Fruit fly (Drosophila melanogaster) whole organism, embryonic: ENCODE measurements around the gene CG43400.

Experiments
- Awh ChIP-seq: fragments of 200-800 bp; sonication (Bioruptor generic); IDR thresholded peaks from 2 replicates; pipeline ENCODE4, ENCODE4 v1.3.6; 2022; ENCODE audit warnings: missing biosample characterization, missing genetic modification characterization
- Bgb ChIP-seq: fragments of 200-800 bp; sonication (Bioruptor generic); IDR thresholded peaks from 2 replicates; pipeline ENCODE4 v1.3.6; 2022; ENCODE audit warnings: missing biosample characterization, missing genetic modification characterization; ENCODE audit not compliant: partially characterized antibody
- CG10321 ChIP-seq: fragments of 200-800 bp; sonication (Bioruptor generic); IDR thresholded peaks from 2 replicates; pipeline ENCODE4 v1.3.6; 2022; ENCODE audit warnings: missing biosample characterization, missing genetic modification characterization
- CG10565 ChIP-seq: fragments of 200-800 bp; sonication (Bioruptor generic); optimal IDR thresholded peaks from 3 replicates; lab custom pipeline; 2016; ENCODE audit warnings: missing biosample characterization, mild to moderate bottlenecking, missing genetic modification characterization
- CG11093 ChIP-seq: fragments of 200-800 bp; sonication (Bioruptor generic); IDR thresholded peaks from 3 replicates; pipeline ENCODE4 v1.3.6; 2022; ENCODE audit warnings: missing biosample characterization, missing genetic modification characterization
- CG12155 ChIP-seq: fragments of 200-800 bp; sonication (Bioruptor generic); optimal IDR thresholded peaks from 3 replicates; lab custom pipeline; 2016; ENCODE audit warnings: missing biosample characterization, missing genetic modification characterization
- CG13287 ChIP-seq: fragments of 200-800 bp; sonication (Bioruptor generic); IDR thresholded peaks from 2 replicates; pipeline ENCODE4 v1.3.6; 2022; ENCODE audit warnings: missing biosample characterization, missing genetic modification characterization; ENCODE audit not compliant: partially characterized antibody
- CG15479 ChIP-seq: fragments of 200-800 bp; sonication (Bioruptor generic); optimal IDR thresholded peaks from 3 replicates; lab custom pipeline; 2019; ENCODE audit warnings: missing biosample characterization, mild to moderate bottlenecking, missing genetic modification characterization, moderate library complexity
- CG17802 ChIP-seq: fragments of 200-800 bp; sonication (Bioruptor generic); optimal IDR thresholded peaks from 2 replicates; lab custom pipeline; 2018; ENCODE audit warnings: missing biosample characterization, mild to moderate bottlenecking, missing genetic modification characterization, moderate library complexity
- CG18476 ChIP-seq: fragments of 200-800 bp; sonication (Bioruptor generic); optimal IDR thresholded peaks from 2 replicates; lab custom pipeline; 2016; ENCODE audit warnings: missing biosample characterization, mild to moderate bottlenecking, missing genetic modification characterization
- CG2129 ChIP-seq: fragments of 200-800 bp; sonication (Bioruptor generic); IDR thresholded peaks from 2 replicates; pipeline ENCODE4 v1.3.6; 2022; ENCODE audit warnings: missing biosample characterization, missing genetic modification characterization; ENCODE audit not compliant: partially characterized antibody
- CG2199 ChIP-seq: fragments of 200-800 bp; sonication (Bioruptor generic); IDR thresholded peaks from 3 replicates; pipeline ENCODE4 v1.3.6; 2022; ENCODE audit warnings: missing biosample characterization, missing genetic modification characterization
- CG31365 ChIP-seq: fragments of 200-800 bp; sonication (Bioruptor generic); optimal IDR thresholded peaks from 2 replicates; lab custom pipeline; 2018; ENCODE audit warnings: missing biosample characterization, mild to moderate bottlenecking, missing genetic modification characterization
- CG32767 ChIP-seq: fragments of 200-800 bp; sonication (Bioruptor generic); IDR thresholded peaks from 2 replicates; pipeline ENCODE4 v1.3.6; 2022; ENCODE audit warnings: missing biosample characterization, missing genetic modification characterization
- CG42726 ChIP-seq: fragments of 200-800 bp; sonication (Bioruptor generic); IDR thresholded peaks from 2 replicates; pipeline ENCODE4 v1.3.6; 2022; ENCODE audit warnings: missing biosample characterization, missing genetic modification characterization; ENCODE audit not compliant: partially characterized antibody
- CG4360 ChIP-seq: fragments of 200-800 bp; sonication (Bioruptor generic); IDR thresholded peaks from 2 replicates; pipeline ENCODE4 v1.3.6; 2022; ENCODE audit warnings: missing biosample characterization, missing genetic modification characterization
- CG4820 ChIP-seq: fragments of 200-800 bp; sonication (Bioruptor generic); optimal IDR thresholded peaks from 3 replicates; lab custom pipeline; 2016; ENCODE audit warnings: missing biosample characterization, missing genetic modification characterization
- CG4854 ChIP-seq: fragments of 200-800 bp; sonication (Bioruptor generic); optimal IDR thresholded peaks from 2 replicates; lab custom pipeline; 2016; ENCODE audit warnings: missing biosample characterization, missing genetic modification characterization, inconsistent platforms
- CG6791 ChIP-seq: fragments of 200-800 bp; sonication (Bioruptor generic); IDR thresholded peaks from 3 replicates; pipeline ENCODE4 v1.3.6; 2022; ENCODE audit warnings: missing biosample characterization, missing genetic modification characterization; ENCODE audit not compliant: partially characterized antibody
- Elba2 ChIP-seq: fragments of 200-800 bp; sonication (Bioruptor generic); optimal IDR thresholded peaks from 3 replicates; lab custom pipeline; 2016; ENCODE audit warnings: missing biosample characterization, missing genetic modification characterization
- Hr78 ChIP-seq, 2 experiments: fragments of 200-800 bp in 1 of 2; fragments of >200 bp in 1 of 2; sonication (Bioruptor generic) in 1 of 2; optimal IDR thresholded peaks; 2 replicates each; lab custom pipeline; 2017 to 2019; ENCODE audit warnings: missing biosample characterization in 2 of 2, missing genetic modification characterization in 2 of 2, mild to moderate bottlenecking in 1 of 2, moderate library complexity in 1 of 2
- Med ChIP-seq: fragments of 200-800 bp; sonication (Bioruptor generic); peaks from one replicate; lab custom pipeline; 2016; ENCODE audit warnings: missing biosample characterization, missing genetic modification characterization, mild to moderate bottlenecking, inconsistent platforms, moderate library complexity
- Myb ChIP-seq: fragments of 200-800 bp; sonication (Bioruptor generic); optimal IDR thresholded peaks from 2 replicates; lab custom pipeline; 2016; ENCODE audit warnings: missing biosample characterization, missing genetic modification characterization
- Opbp ChIP-seq: fragments of 200-800 bp; sonication (Bioruptor generic); IDR thresholded peaks from 3 replicates; pipeline ENCODE4 v1.3.6; 2022; ENCODE audit warnings: missing biosample characterization, missing genetic modification characterization; ENCODE audit not compliant: partially characterized antibody
- Ravus ChIP-seq: fragments of 200-800 bp; sonication (Bioruptor generic); IDR thresholded peaks from 2 replicates; pipeline ENCODE4 v1.3.6; 2022; ENCODE audit warnings: missing biosample characterization, missing genetic modification characterization
- Sry-δ ChIP-seq: fragments of 200-800 bp; sonication (Bioruptor generic); optimal IDR thresholded peaks from 2 replicates; lab custom pipeline; 2016; ENCODE audit warnings: missing biosample characterization, missing genetic modification characterization
- Vsx1 ChIP-seq: fragments of 200-800 bp; sonication (Bioruptor generic); optimal IDR thresholded peaks from 2 replicates; lab custom pipeline; 2017; ENCODE audit warnings: missing biosample characterization, mild to moderate bottlenecking, missing genetic modification characterization, missing genetic modification reagents
- abd-A ChIP-seq: fragments of 200-800 bp; sonication (Bioruptor generic); optimal IDR thresholded peaks from 3 replicates; lab custom pipeline; 2019; ENCODE audit warnings: missing biosample characterization, mild to moderate bottlenecking, missing genetic modification characterization, moderate library complexity
- ac ChIP-seq: fragments of 200-800 bp; sonication (Bioruptor generic); optimal IDR thresholded peaks from 3 replicates; lab custom pipeline; 2017; ENCODE audit warnings: missing biosample characterization, mild to moderate bottlenecking, missing genetic modification characterization
- corto ChIP-seq: fragments of 200-800 bp; sonication (Bioruptor generic); optimal IDR thresholded peaks from 2 replicates; lab custom pipeline; 2016; ENCODE audit warnings: missing biosample characterization, mild to moderate bottlenecking, missing genetic modification characterization, moderate library complexity
- crc ChIP-seq: fragments of 200-800 bp; sonication (Bioruptor generic); optimal IDR thresholded peaks from 2 replicates; lab custom pipeline; 2016; ENCODE audit warnings: missing biosample characterization, missing genetic modification characterization
- en ChIP-seq: fragments of 200-800 bp; sonication (Bioruptor generic); optimal IDR thresholded peaks from 2 replicates; lab custom pipeline; 2016; ENCODE audit warnings: missing biosample characterization, missing genetic modification characterization
- eyg ChIP-seq: fragments of 200-800 bp; sonication (Bioruptor generic); optimal IDR thresholded peaks from 3 replicates; lab custom pipeline; 2016; ENCODE audit warnings: missing biosample characterization, missing genetic modification characterization
- ftz-f1 ChIP-seq: fragments of 200-800 bp; sonication (Bioruptor generic); optimal IDR thresholded peaks from 2 replicates; lab custom pipeline; 2016; ENCODE audit warnings: missing biosample characterization, missing genetic modification characterization
- jumu ChIP-seq: fragments of 200-800 bp; sonication (Bioruptor generic); optimal IDR thresholded peaks from 3 replicates; lab custom pipeline; 2016; ENCODE audit warnings: missing biosample characterization, missing genetic modification characterization
- kah ChIP-seq: fragments of 200-800 bp; sonication (Bioruptor generic); optimal IDR thresholded peaks from 2 replicates; lab custom pipeline; 2018; ENCODE audit warnings: missing biosample characterization, mild to moderate bottlenecking, missing genetic modification characterization
- lbe ChIP-seq: fragments of 200-800 bp; sonication (Bioruptor generic); optimal IDR thresholded peaks from 2 replicates; lab custom pipeline; 2016; ENCODE audit warnings: missing biosample characterization, mild to moderate bottlenecking, missing genetic modification characterization
- oc ChIP-seq: fragments of 200-800 bp; sonication (Bioruptor generic); optimal IDR thresholded peaks from 2 replicates; lab custom pipeline; 2018; ENCODE audit warnings: missing biosample characterization, mild to moderate bottlenecking, missing genetic modification characterization, moderate library complexity
- sima ChIP-seq: fragments of 200-800 bp; sonication (Bioruptor generic); optimal IDR thresholded peaks from 2 replicates; lab custom pipeline; 2016; ENCODE audit warnings: missing biosample characterization, missing genetic modification characterization
- sqz ChIP-seq: fragments of 200-800 bp; sonication (Bioruptor generic); optimal IDR thresholded peaks from 3 replicates; lab custom pipeline; 2018; ENCODE audit warnings: missing biosample characterization, mild to moderate bottlenecking, missing genetic modification characterization
- sug ChIP-seq: fragments of 200-800 bp; optimal IDR thresholded peaks from 2 replicates; lab custom pipeline; 2019; ENCODE audit warnings: missing biosample characterization, mild to moderate bottlenecking, missing genetic modification characterization, moderate library complexity
- tgo ChIP-seq: fragments of 200-800 bp; sonication (Bioruptor generic); IDR thresholded peaks from 3 replicates; pipeline ENCODE4 v1.3.6; 2022; ENCODE audit warnings: missing biosample characterization, missing genetic modification characterization
- vvl ChIP-seq: fragments of 200-800 bp; sonication (Bioruptor generic); IDR thresholded peaks from 2 replicates; pipeline ENCODE4 v1.3.6; 2022; ENCODE audit warnings: missing biosample characterization, missing genetic modification characterization
- wor ChIP-seq: fragments of 200-800 bp; sonication (Bioruptor generic); IDR thresholded peaks from 2 replicates; pipeline ENCODE4 v1.3.6; 2022; ENCODE audit warnings: missing biosample characterization, missing genetic modification characterization

The CG43400 gene

dm6 chr2L:8478911-8479706, 11.4 kb upstream of the CG43400 start (continued):
- TF ChIP-seq eyg (no peak), sqz (peak; percentile 23), CG2199 (peak; percentile 72; the same call in 1 of the 3 replicates), Med (GFP tag; lab: Kevin White, UChicago) (peak; percentile 70), ac (GFP tag; lab: Kevin White, UChicago) (peak; percentile 0), corto (GFP tag; lab: Kevin White, UChicago) (peak; percentile 54), Elba2 (GFP tag; lab: Kevin White, UChicago) (peak; percentile 34), CG4854 (GFP tag; lab: Kevin White, UChicago) (no peak), CG15479 (GFP tag; lab: Kevin White, UChicago) (peak; percentile 18), CG4820 (no peak), lbe (GFP tag; lab: Kevin White, UChicago) (peak; percentile 36), CG32767 (GFP tag; lab: Robert Waterston, UW) (0 out of 2 replicates have a peak, but pooled peaks have one; percentile 36), CG6791 (GFP tag; lab: Robert Waterston, UW) (peak; percentile 29; the same call in 1 of the 3 replicates)
- TF ChIP-seq, all 482 proteins: peak for 20

- TF ChIP-seq Hr78 (GFP tag; optimal IDR thresholded peaks at IDR 0.05; lab: Kevin White, UChicago) (peak in 1 of 2 experiments; percentile 36), oc (peak; percentile 72), Vsx1 (GFP tag; lab: Kevin White, UChicago) (peak; percentile 74), en (GFP tag; lab: Kevin White, UChicago) (no peak), Awh (GFP tag; lab: Robert Waterston, UW) (peak; percentile 42; the same call in 1 of the 2 replicates), CG10565 (GFP tag; lab: Kevin White, UChicago) (no peak)
These were observed 9.7 kb upstream of the CG43400 start for dm6 chr2L:8480825-8481224.

dm6 chr2L:8481623-8482424, 8.7 kb upstream of the CG43400 start, which contains the start of gene CG43796:
Gene CG43796 (plus strand): TSS chr2L:8482374.
- TF ChIP-seq sug (tag; lab: Kevin White, UChicago) (no peak), sima (GFP tag; lab: Kevin White, UChicago) (no peak), abd-A (tag; lab: Kevin White, UChicago) (no peak), Opbp (GFP tag; lab: Robert Waterston, UW) (peak; percentile 73; the same call in 2 of the 3 replicates), kah (GFP tag; lab: Kevin White, UChicago) (no peak), wor (GFP tag; lab: Robert Waterston, UW) (no peak), Myb (GFP tag; lab: Kevin White, UChicago) (no peak), en (GFP tag; lab: Kevin White, UChicago) (no peak), CG13287 (GFP tag; lab: Robert Waterston, UW) (peak; percentile 13; the same call in 1 of the 2 replicates), CG6791 (GFP tag; lab: Robert Waterston, UW) (peak; percentile 87), CG10321 (GFP tag; lab: Robert Waterston, UW) (no peak), vvl (GFP tag; lab: Robert Waterston, UW) (no peak), tgo (GFP tag; lab: Robert Waterston, UW) (no peak), CG2129 (GFP tag; lab: Robert Waterston, UW) (no peak), Ravus (GFP tag; lab: Robert Waterston, UW) (no peak), CG17802 (tag; lab: Kevin White, UChicago) (no peak), crc (GFP tag; lab: Kevin White, UChicago) (no peak), CG11093 (GFP tag; lab: Robert Waterston, UW) (no peak), ftz-f1 (GFP tag; lab: Kevin White, UChicago) (no peak), jumu (no peak), CG42726 (GFP tag; lab: Robert Waterston, UW) (peak; percentile 41), CG12155 (GFP tag; lab: Kevin White, UChicago) (no peak), CG4360 (GFP tag; lab: Robert Waterston, UW) (no peak), CG31365 (tag; lab: Kevin White, UChicago) (no peak), CG4820 (no peak), CG18476 (GFP tag; lab: Kevin White, UChicago) (no peak), Sry-δ (GFP tag; lab: Kevin White, UChicago) (no peak), Bgb (peak; percentile 68)
